Worm (Caenorhabditis elegans): ENCODE results near the gene fbxb-62.

- no peak for TF ChIP-seq tab-1 (GFP tag; IDR thresholded peaks at IDR 0.05)
- TF ChIP-seq cog-1 (tag; optimal IDR thresholded peaks at IDR 0.05) = no peak
- no peak for TF ChIP-seq ref-1 (GFP tag; conservative IDR thresholded peaks at IDR 0.05)
- TF ChIP-seq flt-1 (GFP tag; IDR thresholded peaks at IDR 0.05) = no peak
- no peak for TF ChIP-seq klf-2 (GFP tag; conservative IDR thresholded peaks at IDR 0.05)
- no peak for TF ChIP-seq ztf-23 (GFP tag; IDR thresholded peaks at IDR 0.05)
- no peak for TF ChIP-seq med-1 (GFP tag; optimal IDR thresholded peaks at IDR 0.05; ENCODE audit: insufficient read depth)
- TF ChIP-seq T22C8.4 (GFP tag; IDR thresholded peaks at IDR 0.05) = 0 out of 2 replicates have a peak, but pooled peaks have one; percentile 33
Observed at ce11 chrV:19312975-19313374, 11.1 kb upstream of the fbxb-62 start, which contains the start of gene fbxb-64.

Measured in whole organism, midembryonic.